Fruit fly (Drosophila melanogaster): ENCODE data around the gene Hrb27C.

Hrb27C gene

DNA sequence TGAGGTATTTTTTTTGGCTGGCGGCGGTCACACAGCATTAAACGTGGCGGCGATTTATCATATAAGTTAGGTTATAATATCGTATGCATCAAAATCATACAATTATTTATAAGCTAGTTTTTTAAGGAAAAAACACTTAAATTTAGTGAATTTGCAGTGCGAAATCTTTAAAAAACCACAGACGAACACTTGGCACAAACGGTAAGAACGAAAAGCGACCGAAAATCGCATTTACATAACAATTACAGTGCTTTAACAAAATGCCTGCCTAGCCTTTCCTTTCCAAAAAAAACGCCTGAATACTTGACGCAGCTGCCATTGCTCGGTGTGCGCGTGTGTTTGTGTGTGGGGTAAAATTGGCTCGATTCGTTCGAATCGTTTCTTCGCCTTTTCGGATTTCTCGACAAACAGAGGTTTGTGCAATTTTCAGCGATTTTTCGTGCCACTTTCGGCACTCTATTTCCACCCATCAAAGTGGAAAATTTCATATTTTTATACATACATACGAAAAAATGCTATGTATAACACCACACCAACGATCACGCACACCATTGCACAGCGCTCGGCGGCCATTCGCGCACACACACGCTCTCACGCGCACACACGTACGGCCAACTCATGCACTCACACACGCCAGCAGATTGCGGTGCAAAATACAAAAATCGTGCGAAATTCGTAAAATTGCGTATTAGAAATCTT lies at the start of gene Hrb27C:
TSS of gene Hrb27C (plus strand) at position 44 of the 699 bp plus-strand sequence.
- peak; percentile 28 for TF ChIP-seq CG17801 (GFP tag; optimal IDR thresholded peaks at IDR 0.05; ENCODE audit: partially characterized antibody)

DNA sequence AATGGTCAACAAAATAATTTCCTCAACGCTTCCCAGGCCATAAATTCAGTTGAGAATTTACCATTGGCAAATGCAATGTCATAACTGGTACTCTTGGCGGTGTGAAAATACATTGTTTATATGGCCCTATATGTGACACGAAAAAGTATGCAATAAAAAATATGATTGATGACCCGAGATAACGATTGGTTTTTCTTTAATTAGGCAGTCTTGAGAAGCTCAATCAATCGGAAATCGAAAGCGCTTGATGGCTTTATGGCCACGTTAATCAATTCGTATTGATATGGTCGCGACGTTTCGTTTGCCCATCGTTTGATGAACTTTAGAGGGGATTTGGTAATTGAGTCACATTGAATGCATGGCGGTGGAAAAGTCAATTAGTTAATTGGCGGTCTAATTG lies 49.7 kb upstream of the Hrb27C start:
- no peak for TF ChIP-seq CG17801 (GFP tag; optimal IDR thresholded peaks at IDR 0.05; ENCODE audit: partially characterized antibody)

DNA sequence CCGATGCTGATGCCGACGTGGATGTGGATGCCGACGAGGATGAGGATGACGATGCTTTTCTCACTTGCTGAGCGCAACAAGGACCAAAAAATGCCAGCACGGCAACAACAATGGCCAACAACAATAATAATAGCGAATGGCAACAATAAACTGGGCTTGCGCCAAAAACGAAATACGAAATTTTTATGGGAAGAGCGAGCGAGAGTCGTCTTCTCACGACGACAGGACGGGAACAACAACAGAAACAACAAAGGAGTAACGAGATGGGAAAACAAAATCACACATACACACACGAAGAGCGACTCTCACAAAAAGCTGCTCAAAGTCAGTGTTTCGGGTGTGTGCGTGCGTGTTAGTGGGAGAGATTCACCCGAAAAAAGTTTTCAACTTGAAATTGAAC lies 46.5 kb upstream of the Hrb27C start:
- TF ChIP-seq CG17801 (GFP tag; optimal IDR thresholded peaks at IDR 0.05; ENCODE audit: partially characterized antibody) = no peak

DNA sequence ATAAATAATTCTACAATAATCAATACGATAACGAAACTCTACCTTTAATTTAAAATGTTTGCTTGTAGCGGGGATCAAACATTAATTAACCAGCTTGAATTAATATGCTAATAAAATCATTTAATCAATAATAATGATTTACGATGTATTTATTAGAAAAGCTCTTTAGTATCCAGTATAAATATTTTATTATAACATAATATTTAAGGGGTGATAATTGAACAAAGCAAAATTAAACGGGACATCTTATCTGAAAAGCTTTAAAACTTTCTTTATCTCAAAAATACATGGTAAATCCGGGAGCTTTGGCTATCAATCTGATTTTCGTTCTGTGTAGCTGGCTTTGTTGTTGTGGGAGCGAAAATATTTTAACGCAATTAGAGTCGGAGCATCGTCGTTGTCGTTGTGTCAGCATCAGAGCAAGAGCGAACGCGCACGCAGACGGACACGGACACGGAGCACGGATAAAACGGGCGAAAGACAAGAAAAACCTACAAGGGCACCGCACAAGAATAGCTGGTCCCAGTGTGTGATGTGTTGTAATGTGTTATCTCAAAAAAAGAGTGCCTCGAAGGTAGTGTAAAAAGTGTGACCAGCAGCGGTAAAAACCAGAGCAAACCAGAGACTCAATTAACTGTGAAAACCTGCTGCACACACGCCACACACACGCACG lies 45.8 kb upstream of the Hrb27C start, which contains the start of gene Nlg2:
TSS of gene Nlg2 (plus strand) at position 375 of the 673 bp plus-strand sequence.
- no peak for TF ChIP-seq CG17801 (GFP tag; optimal IDR thresholded peaks at IDR 0.05; ENCODE audit: partially characterized antibody)

DNA sequence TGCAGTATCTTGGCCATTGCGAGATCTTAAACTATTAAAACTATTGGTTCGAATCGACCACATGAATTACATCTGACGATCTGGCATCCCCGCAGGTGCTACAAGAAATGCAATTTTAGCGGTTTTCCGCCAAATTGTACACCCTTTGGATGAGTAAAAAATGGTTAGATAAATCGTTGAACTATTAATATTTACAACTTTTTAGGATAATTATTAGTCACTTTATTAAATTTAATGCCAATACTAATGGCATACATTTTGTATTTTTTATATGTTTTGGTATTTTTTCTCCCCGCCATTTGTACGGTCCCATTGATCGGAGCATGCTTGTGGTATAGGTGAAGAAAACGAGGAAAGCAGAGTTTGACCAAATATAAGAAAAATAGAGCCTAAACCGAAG lies 12.7 kb upstream of the Hrb27C start, which contains the start of the genes Polr1F and Rat1:
TSS of gene Polr1F (minus strand) at position 84 of the 400 bp plus-strand sequence.
TSS of gene Rat1 (plus strand) at position 323 of the 400 bp plus-strand sequence.
- TF ChIP-seq CG17801 (GFP tag; optimal IDR thresholded peaks at IDR 0.05; ENCODE audit: partially characterized antibody) = peak; percentile 10

DNA sequence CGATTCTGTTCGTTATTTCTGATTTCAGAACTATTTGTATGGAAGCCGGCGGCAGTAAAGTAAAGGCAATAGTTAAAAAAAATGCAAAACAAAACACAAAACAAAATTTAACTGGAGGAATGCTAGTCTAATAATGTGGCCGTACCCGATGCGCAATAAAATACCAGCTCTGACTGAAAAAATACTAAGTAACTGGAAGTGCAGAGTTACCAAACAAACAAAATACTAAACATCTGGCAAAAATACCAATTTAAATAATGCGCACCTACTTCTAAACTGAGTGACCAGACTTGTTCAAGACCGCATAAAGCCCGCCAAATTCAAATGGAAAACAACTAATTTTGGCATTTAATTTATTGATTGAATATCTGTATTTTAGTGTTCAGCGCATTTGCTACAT lies 6.5 kb upstream of the Hrb27C start, which contains the start of gene Wee1:
TSS of gene Wee1 (minus strand) at position 175 of the 400 bp plus-strand sequence.
- no peak for TF ChIP-seq CG17801 (GFP tag; optimal IDR thresholded peaks at IDR 0.05; ENCODE audit: partially characterized antibody)

DNA sequence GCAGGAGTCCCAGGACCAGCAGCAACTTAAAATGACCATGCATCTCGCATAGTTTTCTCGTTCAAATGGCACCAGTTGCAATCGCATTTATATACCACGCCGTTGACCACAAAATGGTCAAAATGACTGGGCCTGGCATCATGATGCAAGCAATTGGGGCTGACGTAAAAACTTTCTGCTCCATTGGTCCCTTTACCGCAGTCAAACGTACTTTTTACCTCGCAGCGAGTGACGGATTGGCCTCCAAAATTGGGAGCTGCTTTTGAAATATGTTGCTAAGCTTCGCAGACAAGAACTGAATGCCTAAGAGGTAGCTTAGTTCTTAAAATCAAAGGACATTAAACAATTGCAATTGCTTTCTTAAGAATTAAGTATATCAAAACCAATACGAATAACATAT lies 4.2 kb upstream of the Hrb27C start, which contains the start of gene CG32829:
TSS of gene CG32829 (minus strand) at position 101 of the 400 bp plus-strand sequence.
- TF ChIP-seq CG17801 (GFP tag; optimal IDR thresholded peaks at IDR 0.05; ENCODE audit: partially characterized antibody) = no peak

- TF ChIP-seq CG17801 (GFP tag; optimal IDR thresholded peaks at IDR 0.05; ENCODE audit: partially characterized antibody) = peak; percentile 69
Measured at dm6 chr2L:6918517-6919202, 1.8 kb upstream of the Hrb27C start, which contains the start of gene nop5. Gene nop5, minus strand, starts transcription at chr2L:6918743.

- no peak for TF ChIP-seq CG17801 (GFP tag; optimal IDR thresholded peaks at IDR 0.05; ENCODE audit: partially characterized antibody)
Measured at dm6 chr2L:6919203-6919849, 1.2 kb upstream of the Hrb27C start.

DNA sequence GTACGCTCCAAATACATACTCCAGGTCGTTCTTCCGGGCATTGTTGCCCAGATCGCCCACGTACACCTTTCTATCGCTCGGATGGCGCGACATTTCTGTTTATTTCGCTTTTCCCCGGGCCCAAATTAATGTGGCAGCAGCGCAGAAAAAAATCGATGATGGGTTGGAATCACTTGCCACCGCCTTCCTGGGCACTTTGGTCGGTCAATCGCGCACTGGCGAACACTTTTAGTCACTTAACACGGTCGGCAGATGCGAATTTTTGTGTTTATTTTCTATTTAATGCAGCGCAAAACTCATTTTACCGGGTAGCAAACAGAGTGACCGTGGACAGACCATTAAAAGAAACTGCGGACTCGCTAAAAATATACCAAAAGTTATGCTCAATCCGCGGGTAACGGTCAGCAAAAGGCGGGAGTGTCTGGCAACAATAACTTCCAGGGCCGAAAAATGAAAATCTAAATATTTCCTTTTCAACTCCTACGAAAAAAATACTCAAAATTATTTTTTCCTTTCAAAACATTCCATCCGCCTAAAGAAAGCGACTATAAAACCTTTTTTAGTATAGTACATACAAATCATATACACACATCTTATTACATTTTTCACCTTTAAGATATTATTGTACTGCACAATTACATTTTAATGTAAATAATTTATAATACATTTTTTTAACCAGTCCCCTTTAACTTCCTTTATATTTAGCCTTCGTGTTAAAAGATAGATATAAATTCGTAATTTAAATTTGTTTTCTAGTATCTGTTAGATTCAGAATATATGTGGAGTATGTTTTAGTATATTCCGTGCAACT lies 449 bp upstream of the Hrb27C start, which contains the start of gene x16:
TSS of gene x16 (minus strand) at position 361 of the 811 bp plus-strand sequence.
- TF ChIP-seq CG17801 (GFP tag; optimal IDR thresholded peaks at IDR 0.05; ENCODE audit: partially characterized antibody) = no peak

DNA sequence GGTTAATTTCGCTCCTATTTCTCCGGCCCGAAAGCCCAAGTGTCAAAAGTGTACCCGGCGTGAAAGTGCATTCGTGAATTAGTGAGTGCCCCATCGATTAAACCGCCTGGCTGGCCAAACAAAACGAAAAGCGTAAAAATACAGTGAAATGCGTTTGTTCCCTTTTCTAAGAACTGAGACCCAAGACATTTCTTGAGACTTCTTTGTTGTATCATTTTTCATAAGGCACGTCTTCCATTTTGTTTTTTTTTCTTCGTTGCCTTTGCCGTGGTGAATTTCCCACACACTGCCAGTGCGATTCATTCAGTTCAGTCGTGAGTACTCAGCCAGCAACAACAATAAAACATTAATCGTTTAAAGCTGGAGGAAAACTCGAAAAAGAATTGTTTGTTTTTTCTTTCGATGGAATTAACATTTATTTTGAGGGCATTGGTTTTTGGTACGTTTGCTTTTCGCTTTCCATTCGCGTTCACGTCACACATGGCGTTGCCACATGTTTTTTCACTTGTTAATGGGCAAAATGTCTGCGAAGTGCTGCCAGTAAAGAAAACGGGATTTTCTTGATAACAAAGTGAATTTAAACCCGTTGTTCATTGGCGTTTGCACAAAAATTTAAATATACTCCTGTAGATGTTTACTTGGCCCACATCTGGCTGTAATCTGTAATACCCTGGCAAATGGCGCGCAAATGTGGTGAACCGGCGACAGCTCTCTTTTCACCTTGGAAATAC lies 1.0 kb downstream of the Hrb27C start:
- TF ChIP-seq CG17801 (GFP tag; optimal IDR thresholded peaks at IDR 0.05; ENCODE audit: partially characterized antibody) = no peak

dm6 chr2L:6922091-6922753 lies 1.7 kb downstream of the Hrb27C start:
- TF ChIP-seq CG17801 (GFP tag; optimal IDR thresholded peaks at IDR 0.05; ENCODE audit: partially characterized antibody) = peak; percentile 54

DNA sequence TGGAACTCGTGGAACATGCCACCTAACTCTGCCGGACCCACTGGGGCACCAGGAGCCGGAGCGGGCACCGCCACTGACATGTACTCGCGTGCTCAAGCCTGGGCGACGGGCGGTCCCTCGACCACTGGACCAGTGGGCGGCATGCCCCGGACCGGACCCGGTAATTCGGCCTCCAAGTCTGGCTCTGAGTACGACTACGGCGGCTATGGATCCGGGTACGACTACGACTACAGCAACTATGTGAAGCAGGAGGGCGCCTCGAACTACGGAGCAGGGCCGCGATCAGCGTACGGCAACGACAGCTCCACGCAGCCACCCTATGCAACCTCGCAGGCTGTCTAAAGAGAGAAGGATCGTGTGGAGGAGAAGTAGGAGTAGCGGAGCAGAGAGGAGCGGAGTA lies 4.6 kb downstream of the Hrb27C start:
- TF ChIP-seq CG17801 (GFP tag; optimal IDR thresholded peaks at IDR 0.05; ENCODE audit: partially characterized antibody) = no peak

Measured in ovary, adult (tissue).